Fruit fly (Drosophila melanogaster) whole organism, wandering third instar larva: ENCODE measurements around the gene CG11367.
A peak's percentile ranks its signal among the peaks of the same experiment; 100 is the strongest.
"Not testable (repeated sequence)": the region's sequence is repeated elsewhere in the genome, so short reads cannot be mapped to it uniquely, and the experiment has no call there.

Source experiments
- CG9705 ChIP-seq: fragments of 200-800 bp; sonication (Bioruptor generic); optimal IDR thresholded peaks from 2 replicates; lab custom pipeline; 2018; ENCODE audit warnings: missing biosample characterization, mild to moderate bottlenecking, missing genetic modification characterization
- CrebA ChIP-seq: fragments of 200-800 bp; sonication (Bioruptor generic); optimal IDR thresholded peaks from 2 replicates; lab custom pipeline; 2016; ENCODE audit warnings: missing biosample characterization, mild to moderate bottlenecking, missing genetic modification characterization, borderline replicate concordance
- Dif ChIP-seq: fragments of 200-275, 200-300 bp; sonication (Bioruptor generic); optimal IDR thresholded peaks from 2 replicates; lab custom pipeline; 2018; ENCODE audit warnings: missing biosample characterization, missing genetic modification characterization; ENCODE audit not compliant: partially characterized antibody
- GATAd ChIP-seq: sonication (Bioruptor generic); optimal IDR thresholded peaks from 2 replicates; lab custom pipeline; 2016; ENCODE audit warnings: missing biosample characterization, missing genetic modification characterization
- HLH106 ChIP-seq: fragments of 200-800 bp; optimal IDR thresholded peaks from 3 replicates; lab custom pipeline; 2019; ENCODE audit warnings: missing biosample characterization, mild to moderate bottlenecking, missing genetic modification characterization, moderate library complexity
- Hnf4 ChIP-seq: fragments of 200-800 bp; sonication (Bioruptor generic); optimal IDR thresholded peaks from 2 replicates; lab custom pipeline; 2016; ENCODE audit warnings: missing biosample characterization, mild to moderate bottlenecking, missing genetic modification characterization
- Hr78 ChIP-seq: fragments of >200 bp; optimal IDR thresholded peaks from 2 replicates; lab custom pipeline; 2017; ENCODE audit warnings: missing biosample characterization, missing genetic modification characterization
- Hr83 ChIP-seq: fragments of 200-300 bp; sonication (Bioruptor generic); optimal IDR thresholded peaks from 2 replicates; lab custom pipeline; 2016; ENCODE audit warnings: missing biosample characterization, mild to moderate bottlenecking, missing genetic modification characterization, moderate library complexity; ENCODE audit not compliant: poor library complexity, severe bottlenecking
- Jra ChIP-seq: sonication (Bioruptor generic); optimal IDR thresholded peaks from 2 replicates; lab custom pipeline; 2016; ENCODE audit warnings: missing biosample characterization, missing genetic modification characterization
- Mio ChIP-seq: sonication (Bioruptor generic); optimal IDR thresholded peaks from 2 replicates; lab custom pipeline; 2016; ENCODE audit warnings: missing biosample characterization, missing genetic modification characterization
- Myc ChIP-seq: fragments of >200 bp; optimal IDR thresholded peaks from 2 replicates; lab custom pipeline; 2017
- N ChIP-seq: fragments of >200 bp; optimal IDR thresholded peaks from 2 replicates; lab custom pipeline; 2018; ENCODE audit warnings: missing biosample characterization, missing external identifiers, missing genetic modification characterization
- OdsH ChIP-seq: fragments of 200-800 bp; sonication (Bioruptor generic); optimal IDR thresholded peaks from 2 replicates; lab custom pipeline; 2016; ENCODE audit warnings: missing biosample characterization, mild to moderate bottlenecking, missing genetic modification characterization
- Rel ChIP-seq, 2 experiments: fragments of 200-800 bp; sonication (Bioruptor generic) in 1 of 2; optimal IDR thresholded peaks; 2 replicates in 1 of 2; 3 replicates in 1 of 2; lab custom pipeline; 2016 to 2019; ENCODE audit warnings: mild to moderate bottlenecking in 2 of 2, missing biosample characterization in 2 of 2, missing genetic modification characterization in 2 of 2, moderate library complexity in 1 of 2
- Sp1 ChIP-seq: fragments of 200-800 bp; sonication (Bioruptor generic); optimal IDR thresholded peaks from 3 replicates; lab custom pipeline; 2019; ENCODE audit warnings: missing biosample characterization, mild to moderate bottlenecking, missing genetic modification characterization, moderate library complexity
- Vsx2 ChIP-seq: fragments of 200-300, 225-300 bp; sonication (Bioruptor generic); optimal IDR thresholded peaks from 2 replicates; lab custom pipeline; 2018; ENCODE audit warnings: missing biosample characterization, missing genetic modification characterization; ENCODE audit not compliant: partially characterized antibody
- br ChIP-seq: fragments of 200-800 bp; sonication (Bioruptor generic); optimal IDR thresholded peaks from 2 replicates; lab custom pipeline; 2016; ENCODE audit warnings: missing biosample characterization, missing genetic modification characterization
- dl ChIP-seq, 2 experiments: fragments of 175-275, 200-275 bp in 1 of 2; fragments of 200-275 bp in 1 of 2; sonication (Bioruptor generic); optimal IDR thresholded peaks; lab custom pipeline; 2018; ENCODE audit warnings: mild to moderate bottlenecking in 2 of 2, missing biosample characterization in 2 of 2, missing genetic modification characterization in 2 of 2, moderate library complexity in 2 of 2; ENCODE audit not compliant: partially characterized antibody in 2 of 2, insufficient read depth in 1 of 2
- dmrt93B ChIP-seq: fragments of 200-800 bp; sonication (Bioruptor generic); optimal IDR thresholded peaks from 2 replicates; lab custom pipeline; 2018; ENCODE audit warnings: missing biosample characterization, mild to moderate bottlenecking, missing genetic modification characterization
- ey ChIP-seq: fragments of 200-800 bp; sonication (Bioruptor generic); optimal IDR thresholded peaks from 2 replicates; lab custom pipeline; 2016; ENCODE audit warnings: missing biosample characterization, missing genetic modification characterization
- foxo ChIP-seq, 2 experiments: fragments of 200-800 bp; sonication (Bioruptor generic); optimal IDR thresholded peaks; 2 replicates in 1 of 2; 3 replicates in 1 of 2; lab custom pipeline; 2016 to 2017; ENCODE audit warnings: missing biosample characterization in 2 of 2, missing genetic modification characterization in 2 of 2
- fru ChIP-seq: fragments of 200-800 bp; sonication (Bioruptor generic); optimal IDR thresholded peaks from 3 replicates; lab custom pipeline; 2016; ENCODE audit warnings: missing biosample characterization, mild to moderate bottlenecking, missing genetic modification characterization
- jim ChIP-seq: fragments of 175-275, 200-325 bp; sonication (Bioruptor generic); optimal IDR thresholded peaks from 2 replicates; lab custom pipeline; 2016; ENCODE audit warnings: missing biosample characterization, mild to moderate bottlenecking, missing genetic modification characterization
- lola ChIP-seq: fragments of >200 bp; optimal IDR thresholded peaks from 2 replicates; lab custom pipeline; 2017; ENCODE audit warnings: missing biosample characterization, missing genetic modification characterization
- pan ChIP-seq: fragments of >200 bp; optimal IDR thresholded peaks from 2 replicates; lab custom pipeline; 2017
- psq ChIP-seq: fragments of 200-800 bp; sonication (Bioruptor generic); optimal IDR thresholded peaks from 3 replicates; lab custom pipeline; 2017; ENCODE audit warnings: missing biosample characterization, mild to moderate bottlenecking, missing genetic modification characterization, moderate library complexity
- rgr ChIP-seq: fragments of 200-800 bp; sonication (Bioruptor generic); optimal IDR thresholded peaks from 3 replicates; lab custom pipeline; 2016; ENCODE audit warnings: missing biosample characterization, mild to moderate bottlenecking, missing genetic modification characterization
- sage ChIP-seq: fragments of 200-800 bp; sonication (Bioruptor generic); optimal IDR thresholded peaks from 2 replicates; lab custom pipeline; 2016; ENCODE audit warnings: missing biosample characterization, mild to moderate bottlenecking, missing genetic modification characterization
- sv ChIP-seq: fragments of 200-800 bp; sonication (Bioruptor generic); optimal IDR thresholded peaks from 3 replicates; lab custom pipeline; 2016; ENCODE audit warnings: missing biosample characterization, missing genetic modification characterization
- tai ChIP-seq: sonication (Bioruptor generic); optimal IDR thresholded peaks from 2 replicates; lab custom pipeline; 2016; ENCODE audit warnings: missing biosample characterization, missing genetic modification characterization
- woc ChIP-seq: sonication (Bioruptor generic); optimal IDR thresholded peaks from 2 replicates; lab custom pipeline; 2016; ENCODE audit warnings: missing biosample characterization, mild to moderate bottlenecking, missing genetic modification characterization

Gene CG11367

dm6 chr3L:22720694-22721270 is 7.1 kb upstream of the CG11367 start, which contains the start of gene mael:
mael (plus strand) TSS chr3L:22721203.
- not testable (repeated sequence) for TF ChIP-seq GATAd; lola; rgr (GFP tag; lab: Kevin White, UChicago)

dm6 chr3L:22721991-22722390 is 5.9 kb upstream of the CG11367 start, which contains the start of gene CG14451:
CG14451 (minus strand) TSS chr3L:22722091.
- no peak for TF ChIP-seq rgr (GFP tag; lab: Kevin White, UChicago)

dm6 chr3L:22724046-22724771 is 3.7 kb upstream of the CG11367 start:
- TF ChIP-seq foxo (GFP tag; optimal IDR thresholded peaks at IDR 0.05; lab: Kevin White, UChicago) (no peak), pan (no peak), psq (no peak), dmrt93B (GFP tag; lab: Kevin White, UChicago) (no peak), CrebA (GFP tag; lab: Kevin White, UChicago) (no peak), Vsx2 (GFP tag; lab: Kevin White, UChicago) (no peak)

- TF ChIP-seq Myc (lab: Kevin White, UChicago) (no peak), br (no peak), psq (no peak), rgr (GFP tag; lab: Kevin White, UChicago) (no peak), dl (GFP tag; optimal IDR thresholded peaks at IDR 0.05; lab: Kevin White, UChicago; ENCODE audit: insufficient read depth in 1 of 2, partially characterized antibody in 2 of 2) (no peak), Jra (no peak), Mio (GFP tag; lab: Kevin White, UChicago) (no peak), lola (no peak), Vsx2 (GFP tag; lab: Kevin White, UChicago) (no peak), sage (no peak), pan (no peak), Hr78 (no peak), HLH106 (tag; lab: Kevin White, UChicago) (no peak), CG9705 (no peak)
- TF ChIP-seq, all 38 proteins: peak for 0
These were observed 1.6 kb downstream of the CG11367 start, which contains the start of gene CG32454 for dm6 chr3L:22729466-22729865. CG32454 (plus strand) TSS chr3L:22729766.

dm6 chr3L:22731393-22731792 is 3.5 kb downstream of the CG11367 start:
- no peak for TF ChIP-seq N (GFP tag; lab: Kevin White, UChicago)
- no peak for TF ChIP-seq Rel (GFP tag; optimal IDR thresholded peaks at IDR 0.05; lab: Kevin White, UChicago)
- TF ChIP-seq Rel (tag; optimal IDR thresholded peaks at IDR 0.05; lab: Kevin White, UChicago) = peak; percentile 92
- no peak for TF ChIP-seq sv (GFP tag; lab: Kevin White, UChicago)
- TF ChIP-seq Hnf4 (GFP tag; lab: Kevin White, UChicago) = no peak

- TF ChIP-seq Myc (lab: Kevin White, UChicago) (peak; percentile 42), jim (GFP tag; lab: Kevin White, UChicago) (no peak)
These were observed 5.7 kb downstream of the CG11367 start for dm6 chr3L:22733607-22734006.

dm6 chr3L:22737732-22738611 is 10.1 kb downstream of the CG11367 start, which contains the start of gene CG11241:
CG11241 (minus strand) TSS chr3L:22738420.
- TF ChIP-seq pan = no peak
- peak; percentile 54 for TF ChIP-seq Hr83 (GFP tag; lab: Kevin White, UChicago)
- no peak for TF ChIP-seq Myc (lab: Kevin White, UChicago)
- TF ChIP-seq br = peak; percentile 19
- peak in 1 of 2 experiments; percentile 62 for TF ChIP-seq dl (GFP tag; optimal IDR thresholded peaks at IDR 0.05; lab: Kevin White, UChicago; ENCODE audit: insufficient read depth in 1 of 2, partially characterized antibody in 2 of 2)
- TF ChIP-seq Mio (GFP tag; lab: Kevin White, UChicago) = no peak
- peak; percentile 58 for TF ChIP-seq Dif
- no peak for TF ChIP-seq psq
- TF ChIP-seq fru = peak; percentile 44
- no peak for TF ChIP-seq OdsH (GFP tag; lab: Kevin White, UChicago)
- TF ChIP-seq jim (GFP tag; lab: Kevin White, UChicago) = no peak
- TF ChIP-seq tai (GFP tag; lab: Kevin White, UChicago) = no peak
- TF ChIP-seq rgr (GFP tag; lab: Kevin White, UChicago) = peak; percentile 16
- TF ChIP-seq woc (GFP tag; lab: Kevin White, UChicago) = no peak
- no peak for TF ChIP-seq N (GFP tag; lab: Kevin White, UChicago)
- TF ChIP-seq HLH106 (tag; lab: Kevin White, UChicago) = no peak
- no peak for TF ChIP-seq CrebA (GFP tag; lab: Kevin White, UChicago)
- TF ChIP-seq ey = no peak
- no peak for TF ChIP-seq sv (GFP tag; lab: Kevin White, UChicago)
- no peak for TF ChIP-seq Sp1
- TF ChIP-seq Rel (GFP tag; optimal IDR thresholded peaks at IDR 0.05; lab: Kevin White, UChicago) = no peak
- peak; percentile 26 for TF ChIP-seq Rel (tag; optimal IDR thresholded peaks at IDR 0.05; lab: Kevin White, UChicago)
- TF ChIP-seq dmrt93B (GFP tag; lab: Kevin White, UChicago) = no peak
